Worm (Caenorhabditis elegans) whole organism, midembryonic: ENCODE results near the gene sds-22.

ENCODE experiments used
- T22C8.4 ChIP-seq: fragments of 200-800 bp; sonication (Bioruptor generic); IDR thresholded peaks from 2 replicates; pipeline ENCODE4 v1.3.6; 2022; ENCODE audit warnings: missing genetic modification characterization, missing compliant biosample characterization
- cog-1 ChIP-seq: sonication (generic microtip); optimal IDR thresholded peaks from 2 replicates; lab custom pipeline; 2016; ENCODE audit warnings: missing genetic modification characterization, missing compliant biosample characterization
- flt-1 ChIP-seq: fragments of 200-800 bp; sonication (Bioruptor generic); IDR thresholded peaks from 2 replicates; pipeline ENCODE4 v1.3.6; 2022; ENCODE audit warnings: missing genetic modification characterization, missing compliant biosample characterization
- ztf-23 ChIP-seq: fragments of 200-800 bp; sonication (Bioruptor generic); IDR thresholded peaks from 2 replicates; pipeline ENCODE4 v1.3.6; 2022; ENCODE audit warnings: missing genetic modification reagents, missing genetic modification characterization, missing compliant biosample characterization
- ztf-29 ChIP-seq: fragments of 200-800 bp; sonication (Bioruptor generic); IDR thresholded peaks from 2 replicates; pipeline ENCODE4 v1.3.6; 2022; ENCODE audit warnings: missing genetic modification reagents, missing genetic modification characterization, missing compliant biosample characterization

- TF ChIP-seq ztf-23 (GFP tag; lab: Robert Waterston, UW) (no peak), cog-1 (tag; lab: Kevin White, UChicago) (no peak), T22C8.4 (GFP tag; lab: Robert Waterston, UW) (no peak), flt-1 (GFP tag; lab: Robert Waterston, UW) (no peak), ztf-29 (GFP tag; lab: Robert Waterston, UW) (no peak)
Measured at ce11 chrII:7825107-7825506, 33.1 kb upstream of the sds-22 start, which contains the start of gene srw-62.
